Worm (Caenorhabditis elegans) whole organism, L3 larva: Measurements from ENCODE around the gene Y32F6A.5.
A peak's percentile ranks its signal among the peaks of the same experiment; 100 is the strongest.

Experiments
- nhr-12 ChIP-seq: fragments of 150-350 bp; optimal IDR thresholded peaks from 2 replicates; lab custom pipeline; 2014; ENCODE audit warnings: missing biosample characterization, missing genetic modification characterization
- nhr-25 ChIP-seq: sonication (generic microtip); optimal IDR thresholded peaks from 2 replicates; lab custom pipeline; 2017; ENCODE audit warnings: missing biosample characterization, missing genetic modification characterization
- unc-62 ChIP-seq: fragments of 150-350 bp; sonication (generic microtip); optimal IDR thresholded peaks from 4 replicates; lab custom pipeline; 2014; ENCODE audit warnings: missing biosample characterization, missing genetic modification reagents, missing genetic modification characterization

- no peak for TF ChIP-seq nhr-12
- TF ChIP-seq nhr-25, result peak; percentile 99
- TF ChIP-seq unc-62, result peak; percentile 86
Observed at ce11 chrV:10466607-10467092, 13.2 kb upstream of the Y32F6A.5 start.
